Worm (Caenorhabditis elegans): ENCODE data around the gene ZK632.12.

Gene ZK632.12

DNA sequence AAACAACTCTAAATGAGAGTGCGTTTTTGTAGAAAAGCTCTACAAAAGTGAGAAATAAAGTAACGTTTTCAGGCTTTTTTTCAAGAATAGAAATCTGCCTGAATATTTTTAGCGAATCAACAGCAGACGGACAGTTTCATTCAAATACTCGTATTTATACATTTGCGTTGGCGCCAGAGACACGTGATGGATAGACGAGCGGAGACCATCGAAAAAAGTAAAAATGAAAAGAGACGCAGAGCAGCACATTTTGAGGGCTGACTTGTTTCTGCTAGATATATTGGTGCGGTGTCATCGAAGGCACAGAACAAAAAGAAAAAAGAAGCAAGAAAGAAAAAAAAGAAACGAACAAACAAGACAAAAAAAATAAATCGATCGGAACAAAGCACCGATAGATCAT is 4.6 kb upstream of the ZK632.12 start (continued):
- no peak for TF ChIP-seq ceh-27 (GFP tag; optimal IDR thresholded peaks at IDR 0.05)
- TF ChIP-seq Y53F4B.3 (GFP tag; IDR thresholded peaks at IDR 0.05), result no peak
- TF ChIP-seq nfyb-1 (GFP tag; IDR thresholded peaks at IDR 0.05), result peak; percentile 55; the same call in 1 of the 2 replicates
- peak; percentile 30 for TF ChIP-seq tlf-1 (GFP tag; optimal IDR thresholded peaks at IDR 0.05)
- TF ChIP-seq mxl-1 (tag; optimal IDR thresholded peaks at IDR 0.05), result no peak
- no peak for TF ChIP-seq F55B11.4 (tag; optimal IDR thresholded peaks at IDR 0.05; ENCODE audit: borderline replicate concordance, insufficient read depth)

DNA sequence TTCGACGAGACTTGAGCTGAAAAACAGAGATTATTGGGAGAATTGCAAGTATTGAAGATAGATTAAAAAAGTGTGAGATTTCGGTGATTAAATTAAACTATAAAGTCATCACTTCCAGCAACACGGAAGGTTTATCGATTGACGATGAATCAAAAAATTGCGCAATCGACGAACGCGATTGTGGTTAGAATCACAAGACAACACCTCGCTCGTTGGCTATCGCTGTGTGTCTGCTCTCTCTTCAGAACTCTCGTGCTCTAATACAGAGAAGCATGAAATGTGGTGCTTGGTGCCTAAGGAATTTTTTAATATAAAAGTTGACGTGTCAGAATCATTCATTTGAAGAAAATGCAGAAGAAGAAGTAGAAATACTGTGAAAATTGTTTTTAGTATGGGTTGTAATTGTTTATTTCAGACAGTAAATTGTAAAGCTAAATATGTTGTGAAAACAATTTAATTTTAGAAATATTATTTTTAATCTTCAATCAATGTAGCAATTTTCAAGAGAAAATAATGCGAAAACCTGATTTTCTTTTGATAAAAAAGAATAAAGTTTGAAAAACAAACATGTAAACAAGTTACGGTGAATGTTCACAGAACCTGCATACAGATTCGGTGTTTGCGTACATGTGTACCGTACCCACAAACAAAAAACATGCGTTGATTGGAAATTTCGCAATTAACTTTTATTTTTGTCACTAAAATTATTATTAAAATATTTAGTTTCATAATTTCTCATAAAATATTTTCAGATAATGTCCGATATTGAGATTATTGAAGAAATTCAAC is 3.2 kb upstream of the ZK632.12 start, which contains the start of the genes ZK632.10 and ZK632.11:
Gene ZK632.10, minus strand, starts transcription at position 560 of the 789 bp plus-strand sequence.
Gene ZK632.11, plus strand, starts transcription at position 753 of the 789 bp plus-strand sequence.
- peak; percentile 73 for TF ChIP-seq F23B12.7 (tag; optimal IDR thresholded peaks at IDR 0.05; ENCODE audit: insufficient read depth)
- TF ChIP-seq zim-3 (tag; optimal IDR thresholded peaks at IDR 0.05), result no peak
- TF ChIP-seq attf-5 (GFP tag; optimal IDR thresholded peaks at IDR 0.05), result peak; percentile 17
- TF ChIP-seq lin-54 (GFP tag; optimal IDR thresholded peaks at IDR 0.05), result peak; percentile 31
- no peak for TF ChIP-seq nhr-179 (tag; optimal IDR thresholded peaks at IDR 0.05)
- TF ChIP-seq sptf-2 (GFP tag; optimal IDR thresholded peaks at IDR 0.05), result no peak
- TF ChIP-seq hlh-12 (tag; optimal IDR thresholded peaks at IDR 0.05), result no peak
- TF ChIP-seq snpc-1.1 (tag; optimal IDR thresholded peaks at IDR 0.05; ENCODE audit: insufficient read depth), result no peak
- no peak for TF ChIP-seq let-526 (GFP tag; IDR thresholded peaks at IDR 0.05)
- peak; percentile 50; the same call in 1 of the 2 replicates for TF ChIP-seq rcor-1 (GFP tag; IDR thresholded peaks at IDR 0.05)
- TF ChIP-seq ZK185.1 (tag; optimal IDR thresholded peaks at IDR 0.05; ENCODE audit: poor library complexity, severe bottlenecking), result no peak
- no peak for TF ChIP-seq ceh-40 (GFP tag; IDR thresholded peaks at IDR 0.05)
- 0 out of 2 replicates have a peak, but pooled peaks have one; percentile 20 for TF ChIP-seq dox-1 (GFP tag; IDR thresholded peaks at IDR 0.05)
- no peak for TF ChIP-seq gei-17 (GFP tag; optimal IDR thresholded peaks at IDR 0.05)
- peak; percentile 33; the same call in 1 of the 2 replicates for TF ChIP-seq D2030.7 (GFP tag; IDR thresholded peaks at IDR 0.05)
- no peak for TF ChIP-seq B0261.1 (tag; optimal IDR thresholded peaks at IDR 0.05)
- no peak for TF ChIP-seq sea-2 (GFP tag; IDR thresholded peaks at IDR 0.05)
- peak; percentile 53 for TF ChIP-seq ceh-91 (GFP tag; IDR thresholded peaks at IDR 0.05)
- no peak for TF ChIP-seq unc-130 (GFP tag; optimal IDR thresholded peaks at IDR 0.05)
- TF ChIP-seq pbrm-1 (GFP tag; IDR thresholded peaks at IDR 0.05), result peak; percentile 56
- no peak for TF ChIP-seq snpc-4 (GFP tag; optimal IDR thresholded peaks at IDR 0.05)
- TF ChIP-seq snpc-4 (tag; optimal IDR thresholded peaks at IDR 0.05), result peak in 2 of 4 experiments; percentile 16 to 42
- no peak for TF ChIP-seq B0336.3 (GFP tag; IDR thresholded peaks at IDR 0.05)
- peak; percentile 8 for TF ChIP-seq F49E8.2 (tag; optimal IDR thresholded peaks at IDR 0.05; ENCODE audit: insufficient read depth)
- TF ChIP-seq Y53G8AR.9 (GFP tag; conservative IDR thresholded peaks at IDR 0.05), result peak; percentile 39; the same call in 1 of the 2 replicates
- no peak for TF ChIP-seq rpc-1 (optimal IDR thresholded peaks at IDR 0.05)
- no peak for TF ChIP-seq rpc-1 (tag; optimal IDR thresholded peaks at IDR 0.05)
- TF ChIP-seq aptf-2 (GFP tag; conservative IDR thresholded peaks at IDR 0.05), result no peak
- TF ChIP-seq cebp-1 (GFP tag; IDR thresholded peaks at IDR 0.05), result peak; percentile 91
- TF ChIP-seq cebp-1 (tag; optimal IDR thresholded peaks at IDR 0.05), result peak; percentile 89
- no peak for TF ChIP-seq ekl-4 (GFP tag; IDR thresholded peaks at IDR 0.05)
- TF ChIP-seq F33H1.4 (GFP tag; IDR thresholded peaks at IDR 0.05), result peak; percentile 66
- TF ChIP-seq K12H6.12 (tag; optimal IDR thresholded peaks at IDR 0.05), result peak; percentile 59
- TF ChIP-seq nhr-80 (tag; optimal IDR thresholded peaks at IDR 0.05), result peak; percentile 56
- TF ChIP-seq madf-6 (GFP tag; IDR thresholded peaks at IDR 0.05), result peak; percentile 29; the same call in 1 of the 2 replicates
- TF ChIP-seq Y56A3A.18 (GFP tag; IDR thresholded peaks at IDR 0.05), result no peak
- TF ChIP-seq F37B4.10 (GFP tag; IDR thresholded peaks at IDR 0.05), result no peak
- no peak for TF ChIP-seq hlh-26 (GFP tag; conservative IDR thresholded peaks at IDR 0.05)
- peak; percentile 49; the same call in 1 of the 2 replicates for TF ChIP-seq nfyb-1 (GFP tag; IDR thresholded peaks at IDR 0.05)
- TF ChIP-seq hmg-1.2 (GFP tag; IDR thresholded peaks at IDR 0.05), result peak; percentile 44; the same call in 1 of the 2 replicates
- TF ChIP-seq madf-3 (GFP tag; IDR thresholded peaks at IDR 0.05), result peak; percentile 37; the same call in 1 of the 2 replicates

All from whole organism, young adult.